Comparison of ENCODE assay signal across 4 fruit fly cellular contexts in genomic region chr3L:16581201-16581705, dm6.
A peak's percentile ranks its signal among the peaks of the same experiment; 100 is the strongest.
TF ChIP-seq lines count a peak whose summit lies in the region.

Gene Smn, minus strand, starts transcription at chr3L:16581547.

TF ChIP-seq in whole organism, adult, 20 proteins besides CTCF, POLR2A, EP300 and RAD21 (continued from another document):
- TF ChIP-seq tj (GFP tag; optimal IDR thresholded peaks at IDR 0.05; lab: Kevin White, UChicago) (peak; percentile 28), Crg-1 (GFP tag; optimal IDR thresholded peaks at IDR 0.05; lab: Kevin White, UChicago) (peak; percentile 82)

TF ChIP-seq in whole organism, embryonic, 481 proteins besides CTCF, POLR2A, EP300 and RAD21 (continued from another document and continues in another):
- TF ChIP-seq gsb-n (tag; optimal IDR thresholded peaks at IDR 0.05; lab: Kevin White, UChicago) = no peak
- TF ChIP-seq BEAF-32 (GFP tag; optimal IDR thresholded peaks at IDR 0.05; lab: Kevin White, UChicago) = peak; percentile 91
- TF ChIP-seq CG33557 (GFP tag; optimal IDR thresholded peaks at IDR 0.05; lab: Kevin White, UChicago) = peak; percentile 11
- TF ChIP-seq C15 (GFP tag; IDR thresholded peaks at IDR 0.05; lab: Robert Waterston, UW) = no peak
- no peak for TF ChIP-seq CG5180 (GFP tag; optimal IDR thresholded peaks at IDR 0.05; lab: Kevin White, UChicago)
- TF ChIP-seq CG30431 (GFP tag; optimal IDR thresholded peaks at IDR 0.05; lab: Kevin White, UChicago) = no peak
- TF ChIP-seq NfI (GFP tag; optimal IDR thresholded peaks at IDR 0.05; lab: Kevin White, UChicago) = no peak
- no peak for TF ChIP-seq caup (GFP tag; optimal IDR thresholded peaks at IDR 0.05; lab: Kevin White, UChicago; ENCODE audit: severe bottlenecking)
- TF ChIP-seq CG11247 (GFP tag; IDR thresholded peaks at IDR 0.05; lab: Robert Waterston, UW) = no peak
- no peak for TF ChIP-seq Mrtf (GFP tag; IDR thresholded peaks at IDR 0.05; lab: Robert Waterston, UW)
- TF ChIP-seq CG31388 (GFP tag; optimal IDR thresholded peaks at IDR 0.05; lab: Kevin White, UChicago) = no peak
- TF ChIP-seq CG12104 (GFP tag; optimal IDR thresholded peaks at IDR 0.05; lab: Kevin White, UChicago) = peak; percentile 11
- no peak for TF ChIP-seq E2f1 (GFP tag; IDR thresholded peaks at IDR 0.05; lab: Robert Waterston, UW)
- TF ChIP-seq pita (GFP tag; optimal IDR thresholded peaks at IDR 0.05; lab: Kevin White, UChicago) = no peak
- no peak for TF ChIP-seq CG12744 (GFP tag; optimal IDR thresholded peaks at IDR 0.05; lab: Kevin White, UChicago)
- TF ChIP-seq CG10462 (GFP tag; optimal IDR thresholded peaks at IDR 0.05; lab: Kevin White, UChicago) = no peak
- TF ChIP-seq trh (GFP tag; optimal IDR thresholded peaks at IDR 0.05; lab: Kevin White, UChicago) = no peak
- TF ChIP-seq slbo (GFP tag; IDR thresholded peaks at IDR 0.05; lab: Robert Waterston, UW) = peak; percentile 55
- TF ChIP-seq CG8290 (GFP tag; optimal IDR thresholded peaks at IDR 0.05; lab: Kevin White, UChicago) = peak; percentile 68
- TF ChIP-seq CG8290 (tag; optimal IDR thresholded peaks at IDR 0.05; lab: Kevin White, UChicago) = peak; percentile 13 to 67
- TF ChIP-seq Max (GFP tag; optimal IDR thresholded peaks at IDR 0.05; lab: Kevin White, UChicago) = peak; percentile 50
- TF ChIP-seq CG16815 (GFP tag; optimal IDR thresholded peaks at IDR 0.05; lab: Kevin White, UChicago) = no peak
- TF ChIP-seq CG17385 (GFP tag; optimal IDR thresholded peaks at IDR 0.05; lab: Kevin White, UChicago) = peak; percentile 58
- TF ChIP-seq Lhr (GFP tag; optimal IDR thresholded peaks at IDR 0.05; lab: Kevin White, UChicago) = peak; percentile 35
- TF ChIP-seq Hsf (GFP tag; optimal IDR thresholded peaks at IDR 0.05; lab: Kevin White, UChicago) = peak; percentile 46
- TF ChIP-seq pho (GFP tag; optimal IDR thresholded peaks at IDR 0.05; lab: Kevin White, UChicago) = peak; percentile 58
- peak; percentile 26 for TF ChIP-seq sd (tag; optimal IDR thresholded peaks at IDR 0.05; lab: Kevin White, UChicago)
- TF ChIP-seq sisA (GFP tag; IDR thresholded peaks at IDR 0.05; lab: Robert Waterston, UW) = 0 out of 2 replicates have a peak, but pooled peaks have one; percentile 11
- TF ChIP-seq CG17912 (GFP tag; optimal IDR thresholded peaks at IDR 0.05; lab: Kevin White, UChicago) = no peak
- no peak for TF ChIP-seq Atf-2 (GFP tag; optimal IDR thresholded peaks at IDR 0.05; lab: Kevin White, UChicago)
- no peak for TF ChIP-seq odd (GFP tag; optimal IDR thresholded peaks at IDR 0.05; lab: Kevin White, UChicago)
- TF ChIP-seq bsh (GFP tag; optimal IDR thresholded peaks at IDR 0.05; lab: Kevin White, UChicago) = peak in 1 of 2 experiments; percentile 30
- TF ChIP-seq CG9215 (GFP tag; IDR thresholded peaks at IDR 0.05; lab: Robert Waterston, UW) = 0 out of 2 replicates have a peak, but pooled peaks have one; percentile 34
- no peak for TF ChIP-seq psq (GFP tag; optimal IDR thresholded peaks at IDR 0.05; lab: Kevin White, UChicago)
- TF ChIP-seq CG6654 (GFP tag; optimal IDR thresholded peaks at IDR 0.05; lab: Kevin White, UChicago) = no peak
- peak; percentile 55 for TF ChIP-seq Myb (GFP tag; optimal IDR thresholded peaks at IDR 0.05; lab: Kevin White, UChicago)
- peak; percentile 47 for TF ChIP-seq PHDP (tag; optimal IDR thresholded peaks at IDR 0.05; lab: Kevin White, UChicago)
- peak; percentile 3 for TF ChIP-seq CG1792 (GFP tag; optimal IDR thresholded peaks at IDR 0.05; lab: Kevin White, UChicago)
- peak; percentile 3 for TF ChIP-seq Dad (GFP tag; optimal IDR thresholded peaks at IDR 0.05; lab: Kevin White, UChicago)
- TF ChIP-seq br (optimal IDR thresholded peaks at IDR 0.05; lab: Kevin White, UChicago) = no peak
- peak; percentile 78; the same call in 2 of the 4 replicates for TF ChIP-seq chinmo (GFP tag; IDR thresholded peaks at IDR 0.05; lab: Robert Waterston, UW; ENCODE audit: partially characterized antibody)
- TF ChIP-seq ftz-f1 (GFP tag; optimal IDR thresholded peaks at IDR 0.05; lab: Kevin White, UChicago) = no peak
- TF ChIP-seq Fer2 (tag; optimal IDR thresholded peaks at IDR 0.05; lab: Kevin White, UChicago) = no peak

TF ChIP-seq in whole organism, prepupa, 60 proteins besides CTCF, POLR2A, EP300 and RAD21 (continued from another document):
- TF ChIP-seq CG31627 (GFP tag; optimal IDR thresholded peaks at IDR 0.05; lab: Kevin White, UChicago) = peak; percentile 73
- peak; percentile 69 for TF ChIP-seq Eip75B (GFP tag; optimal IDR thresholded peaks at IDR 0.05; lab: Kevin White, UChicago)
- peak; percentile 36 for TF ChIP-seq Blimp-1 (GFP tag; optimal IDR thresholded peaks at IDR 0.05; lab: Kevin White, UChicago)
- TF ChIP-seq CG16779 (tag; optimal IDR thresholded peaks at IDR 0.05; lab: Kevin White, UChicago) = no peak
- no peak for TF ChIP-seq Eip93F (GFP tag; optimal IDR thresholded peaks at IDR 0.05; lab: Kevin White, UChicago)
- TF ChIP-seq fd59A (GFP tag; optimal IDR thresholded peaks at IDR 0.05; lab: Kevin White, UChicago) = peak; percentile 32
- no peak for TF ChIP-seq CG11294 (GFP tag; IDR thresholded peaks at IDR 0.05; lab: Robert Waterston, UW)
- no peak for TF ChIP-seq CG9139 (GFP tag; optimal IDR thresholded peaks at IDR 0.05; lab: Kevin White, UChicago)
- no peak for TF ChIP-seq CG1621 (tag; optimal IDR thresholded peaks at IDR 0.05; lab: Kevin White, UChicago)
- TF ChIP-seq eg (GFP tag; IDR thresholded peaks at IDR 0.05; lab: Robert Waterston, UW) = no peak; the same call in 2 of the 3 replicates
- peak; percentile 55 for TF ChIP-seq CG8632 (GFP tag; optimal IDR thresholded peaks at IDR 0.05; lab: Kevin White, UChicago)
- peak; percentile 69 for TF ChIP-seq Met (GFP tag; optimal IDR thresholded peaks at IDR 0.05; lab: Kevin White, UChicago)
- TF ChIP-seq CG3032 (tag; optimal IDR thresholded peaks at IDR 0.05; lab: Kevin White, UChicago) = peak; percentile 50
- TF ChIP-seq cyc (GFP tag; optimal IDR thresholded peaks at IDR 0.05; lab: Kevin White, UChicago) = peak; percentile 71
- no peak for TF ChIP-seq CG6163 (GFP tag; IDR thresholded peaks at IDR 0.05; lab: Robert Waterston, UW)
- no peak for TF ChIP-seq CG15336 (GFP tag; IDR thresholded peaks at IDR 0.05; lab: Robert Waterston, UW)
- TF ChIP-seq net (GFP tag; optimal IDR thresholded peaks at IDR 0.05; lab: Kevin White, UChicago) = no peak
- TF ChIP-seq CG7368 (GFP tag; optimal IDR thresholded peaks at IDR 0.05; lab: Kevin White, UChicago) = peak; percentile 51
- TF ChIP-seq esn (GFP tag; optimal IDR thresholded peaks at IDR 0.05; lab: Kevin White, UChicago) = peak; percentile 79
- peak; percentile 63 for TF ChIP-seq acj6 (GFP tag; optimal IDR thresholded peaks at IDR 0.05; lab: Kevin White, UChicago)
- no peak for TF ChIP-seq CG32006 (GFP tag; optimal IDR thresholded peaks at IDR 0.05; lab: Kevin White, UChicago)
- no peak for TF ChIP-seq ss (GFP tag; optimal IDR thresholded peaks at IDR 0.05; lab: Kevin White, UChicago)
- TF ChIP-seq Sox102F (GFP tag; optimal IDR thresholded peaks at IDR 0.05; lab: Kevin White, UChicago) = no peak
- TF ChIP-seq Ets21C (GFP tag; optimal IDR thresholded peaks at IDR 0.05; lab: Kevin White, UChicago) = peak; percentile 68
- TF ChIP-seq CG3919 (GFP tag; optimal IDR thresholded peaks at IDR 0.05; lab: Kevin White, UChicago) = peak; percentile 61
- peak; percentile 57 for TF ChIP-seq achi (GFP tag; optimal IDR thresholded peaks at IDR 0.05; lab: Kevin White, UChicago)
- peak; percentile 34 for TF ChIP-seq CG11762 (GFP tag; optimal IDR thresholded peaks at IDR 0.05; lab: Kevin White, UChicago; ENCODE audit: insufficient read depth)
- peak; percentile 60 for TF ChIP-seq Hr4 (GFP tag; optimal IDR thresholded peaks at IDR 0.05; lab: Kevin White, UChicago)
- peak; percentile 87 for TF ChIP-seq Eip78C (GFP tag; lab: Kevin White, UChicago)
- no peak for TF ChIP-seq fd85E (GFP tag; optimal IDR thresholded peaks at IDR 0.05; lab: Kevin White, UChicago)
- TF ChIP-seq dsx (GFP tag; optimal IDR thresholded peaks at IDR 0.05; lab: Kevin White, UChicago; ENCODE audit: poor library complexity, severe bottlenecking) = no peak
- TF ChIP-seq CG10631 (GFP tag; optimal IDR thresholded peaks at IDR 0.05; lab: Kevin White, UChicago) = peak; percentile 62
- TF ChIP-seq Sox14 (GFP tag; optimal IDR thresholded peaks at IDR 0.05; lab: Kevin White, UChicago) = peak; percentile 54
- peak; percentile 67 for TF ChIP-seq lz (GFP tag; optimal IDR thresholded peaks at IDR 0.05; lab: Kevin White, UChicago)
- TF ChIP-seq Sox15 (GFP tag; optimal IDR thresholded peaks at IDR 0.05; lab: Kevin White, UChicago) = peak; percentile 33
- TF ChIP-seq OdsH (GFP tag; optimal IDR thresholded peaks at IDR 0.05; lab: Kevin White, UChicago) = peak; percentile 71
- TF ChIP-seq CG8319 (GFP tag; optimal IDR thresholded peaks at IDR 0.05; lab: Kevin White, UChicago) = peak; percentile 38
- peak; percentile 38 for TF ChIP-seq Lpt (GFP tag; optimal IDR thresholded peaks at IDR 0.05; lab: Kevin White, UChicago)
- TF ChIP-seq CG4318 (GFP tag; optimal IDR thresholded peaks at IDR 0.05; lab: Kevin White, UChicago) = no peak
- peak; percentile 52 for TF ChIP-seq CG6792 (GFP tag; optimal IDR thresholded peaks at IDR 0.05; lab: Kevin White, UChicago)

TF ChIP-seq in whole organism, wandering third instar larva, 38 proteins besides CTCF, POLR2A, EP300 and RAD21 (continued from another document):
- TF ChIP-seq Dfd (GFP tag; optimal IDR thresholded peaks at IDR 0.05; lab: Kevin White, UChicago) (no peak), lola (GFP tag; optimal IDR thresholded peaks at IDR 0.05; lab: Kevin White, UChicago) (no peak), dl (GFP tag; optimal IDR thresholded peaks at IDR 0.05; lab: Kevin White, UChicago; ENCODE audit: insufficient read depth in 1 of 2, partially characterized antibody in 2 of 2) (no peak), br (GFP tag; optimal IDR thresholded peaks at IDR 0.05; lab: Kevin White, UChicago) (peak; percentile 76), fru (GFP tag; optimal IDR thresholded peaks at IDR 0.05; lab: Kevin White, UChicago) (peak; percentile 73), Hr78 (GFP tag; optimal IDR thresholded peaks at IDR 0.05; lab: Kevin White, UChicago) (no peak)
